Worm (Caenorhabditis elegans) whole organism, L3 larva: ENCODE data around the gene F58F9.6.

Source experiments
- R02D3.7 ChIP-seq: fragments of 150-350 bp; optimal IDR thresholded peaks from 2 replicates; lab custom pipeline; 2014; ENCODE audit warnings: missing biosample characterization, missing genetic modification characterization
- ZK546.5 ChIP-seq: sonication (generic microtip); optimal IDR thresholded peaks from 2 replicates; lab custom pipeline; 2017; ENCODE audit warnings: missing biosample characterization, missing genetic modification characterization
- aly-2 ChIP-seq: fragments of 150-350 bp; optimal IDR thresholded peaks from 2 replicates; lab custom pipeline; 2014; ENCODE audit warnings: missing biosample characterization, missing genetic modification characterization
- ceh-16 ChIP-seq: sonication (generic microtip); optimal IDR thresholded peaks from 2 replicates; lab custom pipeline; 2017; ENCODE audit warnings: missing biosample characterization, missing genetic modification characterization
- ceh-28 ChIP-seq: fragments of 150-350 bp; optimal IDR thresholded peaks from 2 replicates; lab custom pipeline; 2014; ENCODE audit warnings: missing biosample characterization, missing genetic modification reagents, missing genetic modification characterization
- ceh-82 ChIP-seq: fragments of 150-350 bp; optimal IDR thresholded peaks from 2 replicates; lab custom pipeline; 2014; ENCODE audit warnings: missing biosample characterization, missing genetic modification characterization
- ceh-9 ChIP-seq: sonication (generic microtip); optimal IDR thresholded peaks from 2 replicates; lab custom pipeline; 2018; ENCODE audit warnings: missing biosample characterization, missing genetic modification characterization
- daf-12 ChIP-seq: fragments of 150-350 bp; optimal IDR thresholded peaks from 2 replicates; lab custom pipeline; 2014; ENCODE audit warnings: missing biosample characterization, missing genetic modification reagents, missing genetic modification characterization
- egl-5 ChIP-seq: fragments of 150-350 bp; optimal IDR thresholded peaks from 2 replicates; lab custom pipeline; 2017; ENCODE audit warnings: missing biosample characterization, missing genetic modification reagents, missing genetic modification characterization, inconsistent platforms
- elt-1 ChIP-seq: fragments of 150-350 bp; optimal IDR thresholded peaks from 2 replicates; lab custom pipeline; 2014; ENCODE audit warnings: missing biosample characterization, missing genetic modification characterization
- elt-2 ChIP-seq: sonication (generic microtip); optimal IDR thresholded peaks from 2 replicates; lab custom pipeline; 2016; ENCODE audit warnings: missing genetic modification reagents, mild to moderate bottlenecking, missing genetic modification characterization, missing compliant biosample characterization
- elt-3 ChIP-seq, 3 experiments: fragments of 150-350 bp in 1 of 3; sonication (generic microtip) in 2 of 3; optimal IDR thresholded peaks; 2 replicates in 2 of 3; 4 replicates in 1 of 3; lab custom pipeline; 2014 to 2017; ENCODE audit warnings: missing biosample characterization in 3 of 3, missing genetic modification characterization in 3 of 3
- eor-1 ChIP-seq, 2 experiments: fragments of 150-350 bp; optimal IDR thresholded peaks; 2 replicates each; lab custom pipeline; 2014 to 2018; ENCODE audit warnings: missing biosample characterization in 2 of 2, missing genetic modification characterization in 2 of 2
- fkh-10 ChIP-seq: sonication (generic microtip); optimal IDR thresholded peaks from 2 replicates; lab custom pipeline; 2017; ENCODE audit warnings: missing biosample characterization, missing genetic modification reagents, missing genetic modification characterization
- fos-1 ChIP-seq: fragments of 150-350 bp; optimal IDR thresholded peaks from 2 replicates; lab custom pipeline; 2014; ENCODE audit warnings: missing biosample characterization, missing genetic modification characterization
- hmg-11 ChIP-seq: sonication (generic microtip); optimal IDR thresholded peaks from 2 replicates; lab custom pipeline; 2016; ENCODE audit warnings: missing genetic modification characterization, missing compliant biosample characterization
- jun-1 ChIP-seq: fragments of 150-350 bp; optimal IDR thresholded peaks from 2 replicates; lab custom pipeline; 2014; ENCODE audit warnings: missing biosample characterization, missing genetic modification reagents, missing genetic modification characterization
- lin-15B ChIP-seq: fragments of 150-350 bp; optimal IDR thresholded peaks from 2 replicates; lab custom pipeline; 2014; ENCODE audit warnings: missing biosample characterization, missing genetic modification characterization
- lin-39 ChIP-seq: fragments of 150-350 bp; optimal IDR thresholded peaks from 2 replicates; lab custom pipeline; 2018; ENCODE audit warnings: missing biosample characterization, missing genetic modification reagents, missing genetic modification characterization
- lsy-12 ChIP-seq: sonication (generic microtip); optimal IDR thresholded peaks from 2 replicates; lab custom pipeline; 2016; ENCODE audit warnings: mild to moderate bottlenecking, missing genetic modification characterization, missing compliant biosample characterization
- mdl-1 ChIP-seq: fragments of 150-350 bp; optimal IDR thresholded peaks from 2 replicates; lab custom pipeline; 2014; ENCODE audit warnings: missing biosample characterization, missing genetic modification characterization
- mml-1 ChIP-seq: fragments of 150-350 bp; sonication (generic microtip); optimal IDR thresholded peaks from 3 replicates; lab custom pipeline; 2014; ENCODE audit warnings: missing biosample characterization, missing genetic modification characterization
- nfya-1 ChIP-seq: sonication (generic microtip); optimal IDR thresholded peaks from 2 replicates; lab custom pipeline; 2017; ENCODE audit warnings: missing genetic modification characterization, mild to moderate bottlenecking, missing compliant biosample characterization, antibody characterized with exemption, moderate library complexity; ENCODE audit not compliant: insufficient read depth
- nhr-11 ChIP-seq: fragments of 150-350 bp; optimal IDR thresholded peaks from 2 replicates; lab custom pipeline; 2014; ENCODE audit warnings: missing biosample characterization, missing genetic modification characterization
- nhr-12 ChIP-seq: fragments of 150-350 bp; optimal IDR thresholded peaks from 2 replicates; lab custom pipeline; 2014; ENCODE audit warnings: missing biosample characterization, missing genetic modification characterization
- nhr-23 ChIP-seq: fragments of 150-350 bp; optimal IDR thresholded peaks from 2 replicates; lab custom pipeline; 2014; ENCODE audit warnings: missing biosample characterization, missing genetic modification reagents, missing genetic modification characterization
- nhr-237 ChIP-seq: fragments of 150-350 bp; optimal IDR thresholded peaks from 2 replicates; lab custom pipeline; 2014; ENCODE audit warnings: missing biosample characterization, missing genetic modification characterization
- nhr-25 ChIP-seq: sonication (generic microtip); optimal IDR thresholded peaks from 2 replicates; lab custom pipeline; 2017; ENCODE audit warnings: missing biosample characterization, missing genetic modification characterization
- nhr-28 ChIP-seq: fragments of 150-350 bp; optimal IDR thresholded peaks from 2 replicates; lab custom pipeline; 2014; ENCODE audit warnings: missing biosample characterization, missing genetic modification characterization
- nhr-77 ChIP-seq: fragments of 150-350 bp; optimal IDR thresholded peaks from 2 replicates; lab custom pipeline; 2014; ENCODE audit warnings: missing biosample characterization, missing genetic modification characterization
- pha-4 ChIP-seq: fragments of 150-350 bp; optimal IDR thresholded peaks from 2 replicates; lab custom pipeline; 2014; ENCODE audit warnings: missing biosample characterization, missing genetic modification reagents, missing genetic modification characterization
- pqm-1 ChIP-seq: fragments of 150-350 bp; optimal IDR thresholded peaks from 2 replicates; lab custom pipeline; 2017; ENCODE audit warnings: missing biosample characterization, missing genetic modification characterization, inconsistent platforms
- sea-2 ChIP-seq: fragments of 150-350 bp; sonication (generic microtip); optimal IDR thresholded peaks from 4 replicates; lab custom pipeline; 2014; ENCODE audit warnings: missing biosample characterization, missing genetic modification reagents, missing genetic modification characterization
- skn-1 ChIP-seq: fragments of 150-350 bp; optimal IDR thresholded peaks from 2 replicates; lab custom pipeline; 2014; ENCODE audit warnings: missing biosample characterization, missing genetic modification characterization
- snpc-4 ChIP-seq: fragments of 150-350 bp; optimal IDR thresholded peaks from 2 replicates; lab custom pipeline; 2014; ENCODE audit warnings: missing biosample characterization, missing genetic modification characterization
- unc-39 ChIP-seq: sonication (generic microtip); optimal IDR thresholded peaks from 4 replicates; lab custom pipeline; 2017; ENCODE audit warnings: missing biosample characterization, missing genetic modification characterization
- unc-62 ChIP-seq: fragments of 150-350 bp; sonication (generic microtip); optimal IDR thresholded peaks from 4 replicates; lab custom pipeline; 2014; ENCODE audit warnings: missing biosample characterization, missing genetic modification reagents, missing genetic modification characterization
- ztf-11 ChIP-seq: fragments of 150-350 bp; optimal IDR thresholded peaks from 2 replicates; lab custom pipeline; 2014; ENCODE audit warnings: missing biosample characterization, missing genetic modification characterization
- ztf-4 ChIP-seq: fragments of 150-350 bp; optimal IDR thresholded peaks from 2 replicates; lab custom pipeline; 2014; ENCODE audit warnings: missing biosample characterization, missing genetic modification characterization

The F58F9.6 gene

DNA sequence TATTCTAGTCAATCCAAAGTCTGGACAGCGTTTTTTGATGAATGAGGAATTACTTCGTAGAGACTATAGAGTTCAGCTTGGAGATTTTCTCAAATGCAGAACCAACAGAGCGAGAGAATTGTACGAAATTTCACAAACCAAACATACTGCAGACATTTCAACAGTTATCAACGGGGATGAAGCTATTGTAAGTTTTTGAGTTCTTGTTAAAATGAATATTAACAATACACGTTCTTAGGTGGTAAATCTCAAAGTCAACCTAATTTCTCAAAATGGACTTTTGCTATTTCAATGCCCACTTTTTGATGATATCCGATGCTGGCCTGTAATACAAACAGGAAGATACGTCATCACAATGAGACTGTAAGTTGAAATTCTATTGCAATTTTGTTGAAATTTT, 19.9 kb downstream of the F58F9.6 start:
- TF ChIP-seq daf-12 (no peak), unc-39 (tag; lab: Kevin White, UChicago) (no peak), elt-2 (no peak), ceh-16 (tag; lab: Kevin White, UChicago) (no peak), lin-39 (tag; lab: Kevin White, UChicago) (no peak), lsy-12 (no peak), fos-1 (tag; lab: Kevin White, UChicago) (no peak), R02D3.7 (tag; lab: Kevin White, UChicago) (no peak), nhr-77 (tag; lab: Kevin White, UChicago) (no peak), mml-1 (tag; lab: Kevin White, UChicago) (no peak), egl-5 (tag; lab: Kevin White, UChicago) (no peak), nhr-12 (tag; lab: Kevin White, UChicago) (no peak), aly-2 (tag; lab: Kevin White, UChicago) (no peak), mdl-1 (no peak), jun-1 (tag; lab: Kevin White, UChicago) (no peak), ztf-11 (tag; lab: Kevin White, UChicago) (no peak)

DNA sequence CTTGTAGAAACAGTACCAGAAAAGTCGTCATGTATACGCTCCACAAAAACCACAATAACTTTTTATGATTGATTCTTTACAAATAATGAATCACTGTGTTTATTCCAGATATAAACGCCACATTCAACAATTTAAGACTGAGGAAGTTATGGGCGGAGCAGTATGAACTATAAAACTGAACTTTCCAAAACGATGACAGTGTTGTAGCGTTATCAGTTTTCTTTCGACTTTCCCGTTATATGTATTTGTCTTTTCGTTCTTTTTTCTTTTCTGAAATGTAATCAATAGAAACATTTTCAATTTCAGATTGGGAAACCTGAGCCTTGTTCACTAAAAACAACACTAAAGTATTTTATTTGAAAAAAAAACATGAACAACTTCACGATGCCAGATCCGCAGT, 20.3 kb downstream of the F58F9.6 start, which contains the start of gene C49A9.9:
Gene C49A9.9, plus strand, starts transcription at position 307 of the 400 bp plus-strand sequence.
- peak; percentile 58 for TF ChIP-seq pqm-1 (tag; lab: Kevin White, UChicago)
- peak; percentile 45 for TF ChIP-seq pha-4 (tag; lab: Kevin White, UChicago)
- TF ChIP-seq unc-39 (tag; lab: Kevin White, UChicago), result no peak
- peak; percentile 56 for TF ChIP-seq elt-2

DNA sequence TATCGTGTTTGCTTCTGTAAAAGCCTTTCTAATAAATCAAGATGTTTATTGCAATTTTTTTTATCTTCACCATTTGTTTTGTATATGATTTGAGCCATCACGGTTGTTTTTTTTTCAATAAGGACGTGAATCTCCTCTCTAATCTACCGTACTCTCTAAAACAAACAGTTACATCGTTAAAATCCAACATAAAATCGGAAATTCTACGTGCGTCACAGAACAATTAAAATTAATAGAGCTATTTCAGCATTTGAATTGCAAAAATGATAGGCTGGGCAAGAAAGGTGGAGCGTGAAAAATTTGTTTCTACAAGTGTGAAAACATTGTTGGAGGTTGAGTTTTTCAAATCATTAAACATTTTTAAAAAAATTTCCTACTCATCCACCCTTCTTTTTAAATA, 24.0 kb downstream of the F58F9.6 start, which contains the start of gene C49A9.5:
Gene C49A9.5, plus strand, starts transcription at position 271 of the 400 bp plus-strand sequence.
- TF ChIP-seq hmg-11 (tag; lab: Kevin White, UChicago) (no peak), elt-2 (peak; percentile 37), unc-39 (tag; lab: Kevin White, UChicago) (no peak)
- TF ChIP-seq, all 47 proteins: peak for 1

DNA sequence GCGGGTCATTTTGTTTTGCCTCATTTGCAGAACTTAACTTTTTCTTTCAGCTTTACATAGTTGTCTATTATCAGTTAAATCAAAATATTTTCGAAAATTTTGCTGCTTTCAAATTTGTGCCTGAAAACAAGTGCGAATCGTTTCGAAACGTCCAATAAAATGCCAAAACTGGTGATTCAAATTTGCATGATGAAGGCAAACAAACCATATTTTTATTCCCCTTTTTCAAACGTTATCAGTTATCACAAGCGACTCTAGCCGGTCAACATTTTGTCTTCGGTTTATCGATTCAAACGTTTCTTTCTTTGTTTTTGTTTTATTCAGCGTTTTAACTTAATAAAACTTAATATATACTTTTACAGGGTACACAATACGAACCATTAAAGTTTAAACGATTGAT, 26.8 kb downstream of the F58F9.6 start, which contains the start of the genes ugt-24 and C49A9.6:
Gene ugt-24, minus strand, starts transcription at position 147 of the 400 bp plus-strand sequence.
Gene C49A9.6, plus strand, starts transcription at position 363 of the 400 bp plus-strand sequence.
- TF ChIP-seq elt-3 (tag; optimal IDR thresholded peaks at IDR 0.05; lab: Kevin White, UChicago), result no peak
- TF ChIP-seq pha-4 (tag; lab: Kevin White, UChicago), result peak; percentile 66
- peak; percentile 59 for TF ChIP-seq pqm-1 (tag; lab: Kevin White, UChicago)
- no peak for TF ChIP-seq mml-1 (tag; lab: Kevin White, UChicago)
- TF ChIP-seq elt-2, result peak; percentile 71
- no peak for TF ChIP-seq nhr-11 (tag; lab: Kevin White, UChicago)

DNA sequence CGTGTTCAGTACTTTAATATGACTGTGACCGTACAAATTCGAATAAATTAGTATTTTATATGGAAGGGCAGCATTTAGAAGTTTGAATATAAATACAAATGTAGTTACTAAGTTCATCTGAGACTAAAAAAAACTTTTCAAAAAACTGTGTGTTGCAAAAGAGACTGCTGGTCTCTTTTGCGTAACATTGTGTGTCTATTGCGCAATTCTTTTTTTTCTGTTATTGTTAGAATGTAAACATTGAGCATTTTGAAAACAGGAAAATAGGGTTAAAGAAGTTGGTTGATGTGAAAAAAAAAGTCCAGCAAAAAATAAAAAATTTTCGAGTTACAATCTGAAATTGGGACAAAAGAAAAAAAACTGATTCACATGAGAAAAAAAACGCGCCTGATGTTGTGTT, 28.1 kb downstream of the F58F9.6 start:
- TF ChIP-seq lin-39 (tag; lab: Kevin White, UChicago), result no peak
- no peak for TF ChIP-seq lin-15B
- TF ChIP-seq pha-4 (tag; lab: Kevin White, UChicago), result peak; percentile 63
- TF ChIP-seq, all 47 proteins: peak for 1

DNA sequence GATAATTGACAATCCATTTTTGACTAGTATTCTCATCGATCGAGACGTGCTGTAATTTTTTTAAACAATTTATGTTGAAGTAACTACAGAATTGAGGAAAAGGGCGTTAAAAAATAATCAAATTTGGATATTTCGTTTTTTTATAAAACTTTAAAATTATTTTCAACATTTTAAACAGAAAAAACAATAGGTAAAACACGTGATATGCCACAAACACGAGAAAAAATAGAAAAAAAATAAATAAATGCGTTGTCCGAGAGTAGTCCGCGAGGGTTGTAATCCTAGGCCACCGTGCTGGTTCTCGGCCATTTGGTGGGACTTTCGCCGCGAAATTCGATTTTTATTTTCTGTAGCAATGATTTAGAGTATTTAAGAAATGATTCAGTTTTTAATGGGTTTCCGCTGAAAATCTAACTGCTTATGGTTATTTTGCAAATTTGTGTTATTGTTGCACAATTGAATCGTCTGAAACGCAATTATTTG, 31.1 kb downstream of the F58F9.6 start, which contains the start of gene C49A9.10:
Gene C49A9.10, minus strand, starts transcription at position 51 of the 483 bp plus-strand sequence.
- TF ChIP-seq snpc-4 (tag; lab: Kevin White, UChicago) (peak; percentile 80), elt-2 (peak; percentile 42), nfya-1 (tag; lab: Kevin White, UChicago) (peak; percentile 76), sea-2 (GFP tag; lab: Kevin White, UChicago) (no peak), nhr-25 (peak; percentile 26), lsy-12 (peak; percentile 68), fkh-10 (GFP tag; lab: Kevin White, UChicago) (peak; percentile 42), ZK546.5 (tag; lab: Kevin White, UChicago) (no peak), egl-5 (tag; lab: Kevin White, UChicago) (peak; percentile 13), eor-1 (tag; optimal IDR thresholded peaks at IDR 0.05; lab: Kevin White, UChicago) (no peak), hmg-11 (tag; lab: Kevin White, UChicago) (peak; percentile 89), ceh-9 (tag; lab: Kevin White, UChicago) (no peak), aly-2 (tag; lab: Kevin White, UChicago) (no peak), elt-1 (tag; lab: Kevin White, UChicago) (no peak), ceh-82 (tag; lab: Kevin White, UChicago) (peak; percentile 35), pha-4 (tag; lab: Kevin White, UChicago) (peak; percentile 93), ztf-4 (no peak), nhr-237 (tag; lab: Kevin White, UChicago) (no peak), mml-1 (tag; lab: Kevin White, UChicago) (no peak), jun-1 (tag; lab: Kevin White, UChicago) (no peak), nhr-11 (tag; lab: Kevin White, UChicago) (no peak), unc-62 (no peak), ceh-16 (tag; lab: Kevin White, UChicago) (no peak), nhr-23 (no peak), skn-1 (tag; lab: Kevin White, UChicago) (peak; percentile 28), nhr-28 (tag; lab: Kevin White, UChicago) (no peak), unc-39 (tag; lab: Kevin White, UChicago) (no peak), lin-15B (peak; percentile 85), R02D3.7 (tag; lab: Kevin White, UChicago) (no peak), ceh-28 (tag; lab: Kevin White, UChicago) (peak; percentile 58), nhr-77 (tag; lab: Kevin White, UChicago) (no peak)
